Worm (Caenorhabditis elegans) whole organism, mixed stage, embryonic: ENCODE data around the gene hsp-12.2.
A peak's percentile ranks its signal among the peaks of the same experiment; 100 is the strongest.

ENCODE experiments used
- M03D4.4 ChIP-seq: sonication (generic microtip); optimal IDR thresholded peaks from 2 replicates; lab custom pipeline; 2017; ENCODE audit warnings: mild to moderate bottlenecking, missing genetic modification characterization, missing compliant biosample characterization
- bed-3 ChIP-seq: fragments of 200-800 bp; sonication (Bioruptor generic); optimal IDR thresholded peaks from 3 replicates; lab custom pipeline; 2018; ENCODE audit warnings: mild to moderate bottlenecking, missing genetic modification characterization, moderate library complexity, missing compliant biosample characterization
- blmp-1 ChIP-seq: fragments of 150-350 bp; optimal IDR thresholded peaks from 2 replicates; lab custom pipeline; 2014; ENCODE audit warnings: missing biosample characterization, missing genetic modification characterization
- ceh-39 ChIP-seq: fragments of 150-350 bp; optimal IDR thresholded peaks from 2 replicates; lab custom pipeline; 2014; ENCODE audit warnings: missing biosample characterization, missing genetic modification characterization
- ceh-43 ChIP-seq: fragments of 200-800 bp; sonication (Bioruptor generic); optimal IDR thresholded peaks from 2 replicates; lab custom pipeline; 2018; ENCODE audit warnings: mild to moderate bottlenecking, missing genetic modification characterization, moderate library complexity, missing compliant biosample characterization
- ceh-83 ChIP-seq: fragments of 200-800 bp; sonication (Bioruptor generic); optimal IDR thresholded peaks from 2 replicates; lab custom pipeline; 2018; ENCODE audit warnings: mild to moderate bottlenecking, missing genetic modification characterization, missing compliant biosample characterization
- ces-1 ChIP-seq: fragments of 150-350 bp; optimal IDR thresholded peaks from 2 replicates; lab custom pipeline; 2014; ENCODE audit warnings: missing biosample characterization, missing genetic modification reagents, missing genetic modification characterization
- cnd-1 ChIP-seq: fragments of 200-800 bp; sonication (Bioruptor generic); optimal IDR thresholded peaks from 2 replicates; lab custom pipeline; 2018; ENCODE audit warnings: mild to moderate bottlenecking, missing genetic modification characterization, missing compliant biosample characterization
- drap-1 ChIP-seq: fragments of 200-800 bp; sonication (Bioruptor generic); optimal IDR thresholded peaks from 3 replicates; lab custom pipeline; 2018; ENCODE audit warnings: mild to moderate bottlenecking, missing genetic modification characterization, missing compliant biosample characterization
- elt-1 ChIP-seq: sonication (generic microtip); optimal IDR thresholded peaks from 2 replicates; lab custom pipeline; 2017; ENCODE audit warnings: missing genetic modification characterization, mild to moderate bottlenecking, missing compliant biosample characterization, antibody characterized with exemption, moderate library complexity, borderline replicate concordance; ENCODE audit not compliant: insufficient read depth
- elt-3 ChIP-seq: fragments of 150-350 bp; optimal IDR thresholded peaks from 2 replicates; lab custom pipeline; 2014; ENCODE audit warnings: missing biosample characterization, missing genetic modification characterization
- flh-1 ChIP-seq: fragments of 200-800 bp; sonication (Bioruptor generic); optimal IDR thresholded peaks from 2 replicates; lab custom pipeline; 2018; ENCODE audit warnings: mild to moderate bottlenecking, missing genetic modification characterization, moderate library complexity, missing compliant biosample characterization
- ham-2 ChIP-seq: fragments of 200-800 bp; sonication (Bioruptor generic); optimal IDR thresholded peaks from 2 replicates; lab custom pipeline; 2018; ENCODE audit warnings: mild to moderate bottlenecking, missing genetic modification characterization, missing compliant biosample characterization
- hlh-1 ChIP-seq: fragments of 150-350 bp; optimal IDR thresholded peaks from 2 replicates; lab custom pipeline; 2014; ENCODE audit warnings: missing biosample characterization, missing genetic modification reagents, missing genetic modification characterization
- lin-13 ChIP-seq: fragments of 150-350 bp; optimal IDR thresholded peaks from 2 replicates; lab custom pipeline; 2014; ENCODE audit warnings: missing biosample characterization, missing genetic modification characterization
- lin-32 ChIP-seq: fragments of 200-800 bp; sonication (Bioruptor generic); optimal IDR thresholded peaks from 2 replicates; lab custom pipeline; 2018; ENCODE audit warnings: mild to moderate bottlenecking, missing genetic modification characterization, missing compliant biosample characterization
- lsy-2 ChIP-seq: fragments of 150-350 bp; optimal IDR thresholded peaks from 2 replicates; lab custom pipeline; 2014; ENCODE audit warnings: missing biosample characterization, missing genetic modification characterization
- mab-5 ChIP-seq: fragments of 150-350 bp; optimal IDR thresholded peaks from 2 replicates; lab custom pipeline; 2014; ENCODE audit warnings: missing biosample characterization, missing genetic modification characterization
- mep-1 ChIP-seq: fragments of 150-350 bp; optimal IDR thresholded peaks from 2 replicates; lab custom pipeline; 2017; ENCODE audit warnings: missing biosample characterization, missing genetic modification reagents, missing genetic modification characterization, inconsistent platforms
- mls-2 ChIP-seq: sonication (generic microtip); optimal IDR thresholded peaks from 2 replicates; lab custom pipeline; 2016; ENCODE audit warnings: mild to moderate bottlenecking, missing genetic modification characterization, moderate library complexity, missing compliant biosample characterization
- nhr-12 ChIP-seq: fragments of 150-350 bp; optimal IDR thresholded peaks from 2 replicates; lab custom pipeline; 2014; ENCODE audit warnings: missing biosample characterization, missing genetic modification characterization
- nhr-2 ChIP-seq: fragments of 150-350 bp; optimal IDR thresholded peaks from 2 replicates; lab custom pipeline; 2014; ENCODE audit warnings: missing biosample characterization, missing genetic modification characterization
- nhr-237 ChIP-seq: fragments of 150-350 bp; optimal IDR thresholded peaks from 2 replicates; lab custom pipeline; 2014; ENCODE audit warnings: missing biosample characterization, missing genetic modification characterization
- nhr-28 ChIP-seq: fragments of 150-350 bp; optimal IDR thresholded peaks from 2 replicates; lab custom pipeline; 2014; ENCODE audit warnings: missing biosample characterization, missing genetic modification characterization
- nhr-76 ChIP-seq: sonication (generic microtip); optimal IDR thresholded peaks from 2 replicates; lab custom pipeline; 2017; ENCODE audit warnings: missing biosample characterization, missing genetic modification characterization
- pha-4 ChIP-seq: fragments of 150-350 bp; optimal IDR thresholded peaks from 2 replicates; lab custom pipeline; 2018; ENCODE audit warnings: missing biosample characterization, missing genetic modification reagents, missing genetic modification characterization
- sem-2 ChIP-seq: fragments of 200-800 bp; sonication (Bioruptor generic); optimal IDR thresholded peaks from 2 replicates; lab custom pipeline; 2018; ENCODE audit warnings: mild to moderate bottlenecking, missing genetic modification characterization, missing compliant biosample characterization
- snpc-4 ChIP-seq: fragments of 150-350 bp; optimal IDR thresholded peaks from 2 replicates; lab custom pipeline; 2014; ENCODE audit warnings: missing biosample characterization, missing genetic modification characterization
- sptf-1 ChIP-seq: sonication (generic microtip); optimal IDR thresholded peaks from 2 replicates; lab custom pipeline; 2017; ENCODE audit warnings: mild to moderate bottlenecking, missing genetic modification characterization, moderate library complexity, missing compliant biosample characterization
- tbx-8 ChIP-seq: fragments of 200-800 bp; sonication (Bioruptor generic); optimal IDR thresholded peaks from 2 replicates; lab custom pipeline; 2018; ENCODE audit warnings: mild to moderate bottlenecking, missing genetic modification characterization, moderate library complexity, missing compliant biosample characterization
- unc-120 ChIP-seq: sonication (generic microtip); optimal IDR thresholded peaks from 2 replicates; lab custom pipeline; 2017; ENCODE audit warnings: missing genetic modification characterization, missing compliant biosample characterization; ENCODE audit not compliant: poor library complexity, severe bottlenecking
- unc-39 ChIP-seq: fragments of 150-350 bp; optimal IDR thresholded peaks from 2 replicates; lab custom pipeline; 2014; ENCODE audit warnings: missing biosample characterization, missing genetic modification characterization
- unc-62 ChIP-seq: fragments of 150-350 bp; optimal IDR thresholded peaks from 2 replicates; lab custom pipeline; 2014; ENCODE audit warnings: missing biosample characterization, missing genetic modification reagents, missing genetic modification characterization
- zip-8 ChIP-seq: fragments of 150-350 bp; optimal IDR thresholded peaks from 2 replicates; lab custom pipeline; 2014; ENCODE audit warnings: missing biosample characterization, missing genetic modification characterization
- ztf-11 ChIP-seq: fragments of 150-350 bp; optimal IDR thresholded peaks from 2 replicates; lab custom pipeline; 2014; ENCODE audit warnings: missing biosample characterization, missing genetic modification characterization

Gene hsp-12.2

DNA sequence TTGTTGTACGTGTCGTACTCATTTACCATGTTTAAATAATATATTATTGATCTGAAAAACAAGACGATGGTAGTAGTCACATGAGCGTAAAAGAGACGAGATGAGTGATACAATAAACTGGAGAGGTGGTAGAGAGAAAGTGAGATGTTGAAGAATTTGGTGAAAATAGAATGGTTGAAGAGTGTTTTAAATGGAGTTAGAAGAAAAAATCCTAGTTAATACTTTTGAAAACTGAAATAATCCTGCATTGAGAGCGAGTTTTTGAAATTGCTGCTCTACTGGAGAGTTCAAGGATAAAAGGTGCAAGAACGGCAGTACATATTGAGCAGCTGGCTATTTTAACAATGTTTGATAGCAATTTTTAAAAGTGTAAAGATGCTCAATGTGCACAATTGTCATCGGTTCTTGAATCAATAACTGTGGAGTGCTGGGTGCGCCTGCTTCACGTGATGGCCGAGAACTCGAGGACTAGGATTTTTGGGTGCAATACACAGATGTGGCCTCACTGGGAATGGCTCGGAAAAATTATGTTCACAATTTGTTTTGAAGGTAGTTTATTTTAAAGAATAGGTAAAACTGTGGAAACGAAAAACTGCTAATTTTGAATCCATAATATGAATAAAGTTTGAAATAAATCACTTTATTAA lies 20.4 kb downstream of the hsp-12.2 start, which contains the start of gene atg-13:
TSS of gene atg-13 (minus strand) at position 51 of the 647 bp plus-strand sequence.
- TF ChIP-seq ceh-39 (tag; lab: Kevin White, UChicago) (peak; percentile 7), hlh-1 (tag; lab: Kevin White, UChicago) (peak; percentile 49), ztf-11 (tag; lab: Kevin White, UChicago) (no peak)

DNA sequence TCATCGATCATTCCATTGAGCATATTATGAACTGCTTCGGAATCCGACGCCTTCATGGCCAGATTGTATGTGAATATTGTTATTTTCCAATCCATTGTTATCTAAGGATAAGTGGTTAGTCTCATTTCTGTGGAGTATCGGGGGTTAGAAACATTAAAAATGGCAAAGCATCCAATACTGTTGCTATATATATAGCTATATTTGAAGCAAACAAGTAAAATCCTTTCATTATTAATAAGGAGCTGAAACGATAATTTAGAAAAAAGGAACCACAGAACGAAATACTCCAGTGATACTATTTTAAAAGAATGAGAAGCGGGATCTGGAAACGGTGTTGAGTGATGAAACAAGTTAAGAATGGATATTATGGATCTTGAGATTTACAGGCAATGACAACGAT lies 23.4 kb downstream of the hsp-12.2 start, which contains the start of gene inpp-5K:
TSS of gene inpp-5K (minus strand) at position 101 of the 400 bp plus-strand sequence.
- TF ChIP-seq elt-3: no peak
- TF ChIP-seq nhr-237 (tag; lab: Kevin White, UChicago): no peak
- no peak for TF ChIP-seq ham-2 (GFP tag; lab: Kevin White, UChicago)
- TF ChIP-seq nhr-76 (tag; lab: Kevin White, UChicago): no peak
- no peak for TF ChIP-seq hlh-1 (tag; lab: Kevin White, UChicago)
- TF ChIP-seq mls-2: no peak
- TF ChIP-seq blmp-1 (tag; lab: Kevin White, UChicago): no peak
- no peak for TF ChIP-seq nhr-2 (tag; lab: Kevin White, UChicago)
- TF ChIP-seq bed-3: no peak
- no peak for TF ChIP-seq lin-32 (GFP tag; lab: Kevin White, UChicago)
- TF ChIP-seq cnd-1 (tag; lab: Kevin White, UChicago): no peak
- TF ChIP-seq unc-120 (tag; lab: Kevin White, UChicago): no peak
- TF ChIP-seq unc-62 (GFP tag; lab: Kevin White, UChicago): no peak
- TF ChIP-seq ces-1 (GFP tag; lab: Kevin White, UChicago): no peak
- TF ChIP-seq ztf-11 (tag; lab: Kevin White, UChicago): no peak
- TF ChIP-seq flh-1 (GFP tag; lab: Kevin White, UChicago): no peak

ce11 chrIII:8163283-8163682 lies 25.4 kb downstream of the hsp-12.2 start, which contains the start of gene bath-42:
bath-42 (minus strand) TSS chrIII:8163383.
- no peak for TF ChIP-seq lsy-2
- no peak for TF ChIP-seq lin-13 (tag; lab: Kevin White, UChicago)

DNA sequence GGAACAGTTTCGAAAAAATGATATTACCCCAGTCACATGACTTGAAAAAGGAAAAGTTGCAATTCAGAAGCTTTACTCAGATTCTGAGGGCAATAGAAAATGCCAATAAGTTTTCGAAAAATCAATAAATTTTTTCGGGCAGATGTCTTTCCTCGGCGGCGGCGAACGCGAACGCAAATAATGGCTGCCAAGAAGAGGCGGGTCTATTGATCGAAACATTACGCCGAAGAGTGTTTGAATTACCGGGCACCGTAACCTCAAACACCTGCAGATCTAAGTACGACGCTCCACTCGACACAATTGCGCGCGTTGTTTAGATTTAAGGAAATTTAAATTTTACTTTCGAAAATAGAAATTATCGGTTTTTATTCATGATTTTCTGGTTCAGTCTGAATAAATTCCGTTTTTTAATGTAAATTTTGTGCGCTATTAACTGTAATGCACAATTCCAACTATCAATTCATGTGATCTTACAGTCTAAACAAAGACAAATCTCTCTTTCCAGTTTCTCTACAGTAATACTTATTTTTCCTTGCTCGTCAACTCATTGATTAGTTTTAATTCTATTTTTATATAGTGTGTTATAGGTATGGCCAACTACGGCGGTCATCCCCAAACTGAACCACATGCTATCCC lies 26.0 kb downstream of the hsp-12.2 start, which contains the start of gene prp-8:
TSS of gene prp-8 (plus strand) at position 586 of the 636 bp plus-strand sequence.
- no peak for TF ChIP-seq elt-3
- TF ChIP-seq elt-1 (tag; lab: Kevin White, UChicago): peak; percentile 38
- no peak for TF ChIP-seq nhr-2 (tag; lab: Kevin White, UChicago)
- peak; percentile 84 for TF ChIP-seq pha-4 (tag; lab: Kevin White, UChicago)
- no peak for TF ChIP-seq nhr-28 (tag; lab: Kevin White, UChicago)
- TF ChIP-seq bed-3: no peak
- TF ChIP-seq ces-1 (GFP tag; lab: Kevin White, UChicago): no peak
- no peak for TF ChIP-seq flh-1 (GFP tag; lab: Kevin White, UChicago)
- peak; percentile 50 for TF ChIP-seq cnd-1 (tag; lab: Kevin White, UChicago)
- TF ChIP-seq lsy-2: peak; percentile 97
- peak; percentile 17 for TF ChIP-seq drap-1
- peak; percentile 68 for TF ChIP-seq sptf-1 (tag; lab: Kevin White, UChicago)
- TF ChIP-seq mls-2: no peak
- TF ChIP-seq lin-13 (tag; lab: Kevin White, UChicago): peak; percentile 86
- no peak for TF ChIP-seq snpc-4 (tag; lab: Kevin White, UChicago)
- no peak for TF ChIP-seq sem-2 (GFP tag; lab: Kevin White, UChicago)
- TF ChIP-seq ceh-39 (tag; lab: Kevin White, UChicago): peak; percentile 94
- TF ChIP-seq unc-120 (tag; lab: Kevin White, UChicago): peak; percentile 45
- TF ChIP-seq nhr-12 (tag; lab: Kevin White, UChicago): no peak
- TF ChIP-seq nhr-76 (tag; lab: Kevin White, UChicago): no peak
- no peak for TF ChIP-seq unc-39 (tag; lab: Kevin White, UChicago)
- no peak for TF ChIP-seq mab-5 (tag; lab: Kevin White, UChicago)
- TF ChIP-seq ztf-11 (tag; lab: Kevin White, UChicago): no peak
- TF ChIP-seq lin-32 (GFP tag; lab: Kevin White, UChicago): no peak
- TF ChIP-seq M03D4.4 (tag; lab: Kevin White, UChicago): peak; percentile 18
- TF ChIP-seq mep-1 (tag; lab: Kevin White, UChicago): peak; percentile 87
- no peak for TF ChIP-seq unc-62 (GFP tag; lab: Kevin White, UChicago)
- peak; percentile 43 for TF ChIP-seq hlh-1 (tag; lab: Kevin White, UChicago)
- no peak for TF ChIP-seq ceh-83 (GFP tag; lab: Kevin White, UChicago)
- TF ChIP-seq zip-8 (tag; lab: Kevin White, UChicago): no peak
- no peak for TF ChIP-seq tbx-8 (GFP tag; lab: Kevin White, UChicago)
- TF ChIP-seq blmp-1 (tag; lab: Kevin White, UChicago): no peak
- TF ChIP-seq ceh-43 (GFP tag; lab: Kevin White, UChicago): peak; percentile 25
- TF ChIP-seq ham-2 (GFP tag; lab: Kevin White, UChicago): no peak
- no peak for TF ChIP-seq nhr-237 (tag; lab: Kevin White, UChicago)
